Worm (Caenorhabditis elegans) whole organism, young adult: ENCODE measurements around the gene ndub-3.
A peak's percentile ranks its signal among the peaks of the same experiment; 100 is the strongest.

Experiments
- B0336.3 ChIP-seq: fragments of 200-800 bp; sonication (Bioruptor generic); IDR thresholded peaks from 2 replicates; pipeline ENCODE4 v1.3.6; 2022; ENCODE audit warnings: missing genetic modification characterization, missing compliant biosample characterization
- C17E4.6 ChIP-seq: fragments of 200-800 bp; sonication (Bioruptor generic); IDR thresholded peaks from 2 replicates; pipeline ENCODE4 v1.3.6; 2022; ENCODE audit warnings: missing genetic modification reagents, missing genetic modification characterization, missing compliant biosample characterization
- F10E7.11 ChIP-seq: sonication (generic microtip); optimal IDR thresholded peaks from 2 replicates; lab custom pipeline; 2017; ENCODE audit warnings: mild to moderate bottlenecking, missing genetic modification characterization, moderate library complexity, missing compliant biosample characterization
- F23B12.7 ChIP-seq: sonication (generic microtip); optimal IDR thresholded peaks from 2 replicates; lab custom pipeline; 2017; ENCODE audit warnings: missing genetic modification characterization, mild to moderate bottlenecking, missing compliant biosample characterization, antibody characterized with exemption, moderate library complexity; ENCODE audit not compliant: insufficient read depth
- F33H1.4 ChIP-seq: fragments of 200-800 bp; sonication (Bioruptor generic); IDR thresholded peaks from 2 replicates; pipeline ENCODE4 v1.3.6; 2022; ENCODE audit warnings: missing genetic modification reagents, missing genetic modification characterization, missing compliant biosample characterization
- F49E8.2 ChIP-seq: sonication (generic microtip); optimal IDR thresholded peaks from 3 replicates; lab custom pipeline; 2017; ENCODE audit warnings: missing genetic modification characterization, mild to moderate bottlenecking, missing compliant biosample characterization, antibody characterized with exemption, moderate library complexity; ENCODE audit not compliant: insufficient read depth
- F57C9.4 ChIP-seq: sonication (generic microtip); optimal IDR thresholded peaks from 2 replicates; lab custom pipeline; 2017; ENCODE audit warnings: mild to moderate bottlenecking, missing genetic modification characterization, missing compliant biosample characterization
- K12H6.12 ChIP-seq: fragments of 200-800 bp; sonication (Bioruptor generic); optimal IDR thresholded peaks from 2 replicates; lab custom pipeline; 2018; ENCODE audit warnings: mild to moderate bottlenecking, missing genetic modification characterization, missing compliant biosample characterization
- T26A5.8 ChIP-seq: sonication (generic microtip); optimal IDR thresholded peaks from 2 replicates; lab custom pipeline; 2016; ENCODE audit warnings: missing genetic modification characterization, missing compliant biosample characterization
- Y79H2A.3 ChIP-seq: fragments of 200-800 bp; sonication (Bioruptor generic); conservative IDR thresholded peaks from 2 replicates; pipeline ENCODE4 v1.3.6; 2022; ENCODE audit warnings: missing genetic modification reagents, missing genetic modification characterization, missing compliant biosample characterization
- ama-1 ChIP-seq, 3 experiments: fragments of 150-350 bp in 1 of 3; sonication (generic microtip) in 2 of 3; optimal IDR thresholded peaks; 2 replicates each; lab custom pipeline; 2014 to 2018; ENCODE audit warnings: missing biosample characterization in 2 of 3, missing genetic modification characterization in 2 of 3, missing genetic modification reagents in 2 of 3
- aptf-2 ChIP-seq: fragments of 200-800 bp; sonication (Bioruptor generic); conservative IDR thresholded peaks from 2 replicates; pipeline ENCODE4 v1.3.6; 2022; ENCODE audit warnings: missing genetic modification reagents, missing genetic modification characterization, missing compliant biosample characterization
- athp-1 ChIP-seq: sonication (generic microtip); optimal IDR thresholded peaks from 2 replicates; lab custom pipeline; 2017; ENCODE audit warnings: mild to moderate bottlenecking, missing genetic modification characterization, missing compliant biosample characterization
- attf-5 ChIP-seq: fragments of 200-800 bp; sonication (Bioruptor generic); optimal IDR thresholded peaks from 2 replicates; lab custom pipeline; 2018; ENCODE audit warnings: mild to moderate bottlenecking, missing genetic modification characterization, missing compliant biosample characterization
- bed-2 ChIP-seq: fragments of 200-800 bp; sonication (Bioruptor generic); IDR thresholded peaks from 2 replicates; pipeline ENCODE4 v1.3.6; 2022; ENCODE audit warnings: missing genetic modification reagents, missing genetic modification characterization, missing compliant biosample characterization
- cebp-1 ChIP-seq, 2 experiments: fragments of 200-800 bp in 1 of 2; sonication (Bioruptor generic) in 1 of 2; sonication (generic microtip) in 1 of 2; IDR thresholded peaks in 1 of 2; optimal IDR thresholded peaks in 1 of 2; 2 replicates each; pipeline versions ENCODE4 v1.3.6 to Lab custom; 2017 to 2022; ENCODE audit warnings: missing compliant biosample characterization in 2 of 2, missing genetic modification characterization in 2 of 2, mild to moderate bottlenecking in 1 of 2, missing genetic modification reagents in 1 of 2, moderate library complexity in 1 of 2
- ceh-40 ChIP-seq: fragments of 200-800 bp; sonication (Bioruptor generic); IDR thresholded peaks from 2 replicates; pipeline ENCODE4 v1.3.6; 2022; ENCODE audit warnings: missing genetic modification characterization, missing compliant biosample characterization
- dpl-1 ChIP-seq: fragments of 150-350 bp; optimal IDR thresholded peaks from 2 replicates; lab custom pipeline; 2014; ENCODE audit warnings: missing biosample characterization, missing genetic modification reagents, missing genetic modification characterization
- egrh-3 ChIP-seq: fragments of 200-800 bp; sonication (Bioruptor generic); IDR thresholded peaks from 2 replicates; pipeline ENCODE4 v1.3.6; 2022; ENCODE audit warnings: missing genetic modification reagents, missing genetic modification characterization, missing compliant biosample characterization
- ekl-4 ChIP-seq: fragments of 200-800 bp; sonication (Bioruptor generic); IDR thresholded peaks from 2 replicates; pipeline ENCODE4 v1.3.6; 2022; ENCODE audit warnings: missing genetic modification reagents, missing genetic modification characterization, missing compliant biosample characterization
- ets-4 ChIP-seq: fragments of 200-800 bp; sonication (Bioruptor generic); optimal IDR thresholded peaks from 2 replicates; lab custom pipeline; 2018; ENCODE audit warnings: mild to moderate bottlenecking, missing genetic modification characterization, missing compliant biosample characterization
- gei-17 ChIP-seq: fragments of 200-800 bp; sonication (Bioruptor generic); optimal IDR thresholded peaks from 2 replicates; lab custom pipeline; 2018; ENCODE audit warnings: mild to moderate bottlenecking, missing genetic modification characterization, missing compliant biosample characterization
- hsf-1 ChIP-seq: fragments of 200-800 bp; sonication (Bioruptor generic); IDR thresholded peaks from 2 replicates; pipeline ENCODE4 v1.3.6; 2022; ENCODE audit warnings: missing genetic modification reagents, missing genetic modification characterization, missing compliant biosample characterization
- lag-1 ChIP-seq: fragments of 200-800 bp; sonication (Bioruptor generic); IDR thresholded peaks from 2 replicates; pipeline ENCODE4 v1.3.6; 2022; ENCODE audit warnings: missing genetic modification reagents, missing genetic modification characterization, missing compliant biosample characterization
- let-526 ChIP-seq: fragments of 200-800 bp; sonication (Bioruptor generic); IDR thresholded peaks from 2 replicates; pipeline ENCODE4 v1.3.6; 2022; ENCODE audit warnings: missing genetic modification reagents, missing genetic modification characterization, missing compliant biosample characterization
- let-607 ChIP-seq, 2 experiments: fragments of 200-800 bp in 1 of 2; sonication (Bioruptor generic) in 1 of 2; sonication (generic microtip) in 1 of 2; optimal IDR thresholded peaks; 2 replicates each; lab custom pipeline; 2016 to 2018; ENCODE audit warnings: mild to moderate bottlenecking in 2 of 2, missing compliant biosample characterization in 2 of 2, missing genetic modification characterization in 2 of 2, moderate library complexity in 2 of 2, missing genotype in 1 of 2
- lin-26 ChIP-seq: fragments of 200-800 bp; sonication (Bioruptor generic); IDR thresholded peaks from 2 replicates; pipeline ENCODE4 v1.3.6; 2022; ENCODE audit warnings: missing genetic modification reagents, missing genetic modification characterization, missing compliant biosample characterization
- lin-40 ChIP-seq: sonication (generic microtip); optimal IDR thresholded peaks from 2 replicates; lab custom pipeline; 2016; ENCODE audit warnings: missing genetic modification characterization, mild to moderate bottlenecking, missing compliant biosample characterization, missing genotype, missing genetic modification reagents
- madf-10 ChIP-seq: sonication (generic microtip); optimal IDR thresholded peaks from 2 replicates; lab custom pipeline; 2016; ENCODE audit warnings: mild to moderate bottlenecking, missing genetic modification characterization, missing compliant biosample characterization
- nfya-1 ChIP-seq: sonication (generic microtip); optimal IDR thresholded peaks from 2 replicates; lab custom pipeline; 2017; ENCODE audit warnings: antibody characterized with exemption, missing compliant biosample characterization, missing genetic modification characterization, borderline replicate concordance; ENCODE audit not compliant: insufficient read depth
- nhr-120 ChIP-seq: fragments of 200-800 bp; sonication (Bioruptor generic); IDR thresholded peaks from 2 replicates; pipeline ENCODE4 v1.3.6; 2022; ENCODE audit warnings: missing genetic modification characterization, missing compliant biosample characterization
- nhr-80 ChIP-seq: sonication (generic microtip); optimal IDR thresholded peaks from 2 replicates; lab custom pipeline; 2016; ENCODE audit warnings: missing genetic modification characterization, missing compliant biosample characterization
- nhr-90 ChIP-seq: sonication (generic microtip); optimal IDR thresholded peaks from 2 replicates; lab custom pipeline; 2016; ENCODE audit warnings: missing genotype, mild to moderate bottlenecking, missing genetic modification characterization, missing compliant biosample characterization
- pha-4 ChIP-seq: fragments of 150-350 bp; sonication (generic microtip); optimal IDR thresholded peaks from 2 replicates; lab custom pipeline; 2014; ENCODE audit warnings: missing biosample characterization, missing genetic modification reagents, missing genetic modification characterization
- sdz-38 ChIP-seq: sonication (generic microtip); optimal IDR thresholded peaks from 2 replicates; lab custom pipeline; 2016; ENCODE audit warnings: missing genotype, missing genetic modification characterization, missing compliant biosample characterization
- somi-1 ChIP-seq: fragments of 200-800 bp; sonication (Bioruptor generic); optimal IDR thresholded peaks from 2 replicates; lab custom pipeline; 2018; ENCODE audit warnings: mild to moderate bottlenecking, missing genetic modification characterization, missing compliant biosample characterization
- tbp1 ChIP-seq: fragments of 200-800 bp; sonication (Bioruptor generic); optimal IDR thresholded peaks from 2 replicates; lab custom pipeline; 2018; ENCODE audit warnings: mild to moderate bottlenecking, missing genetic modification characterization, missing compliant biosample characterization
- tbx-9 ChIP-seq: sonication (generic microtip); optimal IDR thresholded peaks from 2 replicates; lab custom pipeline; 2016; ENCODE audit warnings: borderline replicate concordance, missing genetic modification characterization, inconsistent platforms, missing compliant biosample characterization
- unc-130 ChIP-seq: sonication (generic microtip); optimal IDR thresholded peaks from 2 replicates; lab custom pipeline; 2016; ENCODE audit warnings: missing genetic modification reagents, missing genetic modification characterization, missing compliant biosample characterization
- xnd-1 ChIP-seq: sonication (generic microtip); optimal IDR thresholded peaks from 2 replicates; lab custom pipeline; 2016; ENCODE audit warnings: missing genotype, missing genetic modification reagents, missing genetic modification characterization, missing compliant biosample characterization
- zim-3 ChIP-seq: sonication (generic microtip); optimal IDR thresholded peaks from 2 replicates; lab custom pipeline; 2017; ENCODE audit warnings: mild to moderate bottlenecking, missing genetic modification characterization, moderate library complexity, missing compliant biosample characterization
- ztf-18 ChIP-seq: sonication (generic microtip); optimal IDR thresholded peaks from 2 replicates; lab custom pipeline; 2016; ENCODE audit warnings: missing genotype, mild to moderate bottlenecking, missing genetic modification characterization, missing compliant biosample characterization
- ztf-22 ChIP-seq: fragments of 200-800 bp; sonication (Bioruptor generic); optimal IDR thresholded peaks from 2 replicates; lab custom pipeline; 2018; ENCODE audit warnings: mild to moderate bottlenecking, missing genetic modification characterization, moderate library complexity, missing compliant biosample characterization
- ztf-26 ChIP-seq: sonication (generic microtip); optimal IDR thresholded peaks from 2 replicates; lab custom pipeline; 2017; ENCODE audit warnings: missing genetic modification characterization, missing compliant biosample characterization
- ztf-28 ChIP-seq: fragments of 200-800 bp; sonication (Bioruptor generic); IDR thresholded peaks from 2 replicates; pipeline ENCODE4 v1.3.6; 2022; ENCODE audit warnings: missing genetic modification reagents, missing genetic modification characterization, missing compliant biosample characterization
- ztf-6 ChIP-seq: fragments of 200-800 bp; sonication (Bioruptor generic); IDR thresholded peaks from 2 replicates; pipeline ENCODE4 v1.3.6; 2022; ENCODE audit warnings: missing genetic modification reagents, missing genetic modification characterization, missing compliant biosample characterization

The ndub-3 gene

ce11 chrII:8969251-8970183 lies 4.8 kb upstream of the ndub-3 start, which contains the start of the genes szy-20 and C18E9.5 (continued):
- TF ChIP-seq dpl-1 (GFP tag; lab: Kevin White, UChicago): peak; percentile 82
- TF ChIP-seq F33H1.4 (GFP tag; lab: Robert Waterston, UW): peak; percentile 66
- TF ChIP-seq egrh-3 (GFP tag; lab: Robert Waterston, UW): no peak
- no peak for TF ChIP-seq F23B12.7 (tag; lab: Kevin White, UChicago)
- TF ChIP-seq ets-4 (GFP tag; lab: Kevin White, UChicago): no peak
- peak; percentile 47 for TF ChIP-seq K12H6.12
- TF ChIP-seq pha-4: no peak
- TF ChIP-seq C17E4.6 (GFP tag; lab: Robert Waterston, UW): no peak
- TF ChIP-seq ztf-22 (GFP tag; lab: Kevin White, UChicago): no peak
- no peak for TF ChIP-seq nhr-120 (GFP tag; lab: Robert Waterston, UW)
- no peak for TF ChIP-seq tbx-9 (tag; lab: Kevin White, UChicago)
- peak; percentile 93 for TF ChIP-seq ztf-18
- no peak for TF ChIP-seq sdz-38
- TF ChIP-seq tbp1: peak; percentile 10
- TF ChIP-seq F10E7.11 (tag; lab: Kevin White, UChicago): no peak
- TF ChIP-seq ztf-26: no peak
- no peak for TF ChIP-seq gei-17 (GFP tag; lab: Kevin White, UChicago)
- TF ChIP-seq bed-2 (GFP tag; lab: Robert Waterston, UW): no peak
- TF ChIP-seq athp-1 (tag; lab: Kevin White, UChicago): peak; percentile 41
- TF ChIP-seq let-607 (tag; optimal IDR thresholded peaks at IDR 0.05; lab: Kevin White, UChicago): peak in 1 of 2 experiments; percentile 23
- TF ChIP-seq Y79H2A.3 (GFP tag; lab: Robert Waterston, UW): no peak
- TF ChIP-seq hsf-1 (GFP tag; lab: Robert Waterston, UW): no peak
- TF ChIP-seq lag-1: no peak
- TF ChIP-seq xnd-1 (tag; lab: Kevin White, UChicago): peak; percentile 84
- no peak for TF ChIP-seq somi-1 (GFP tag; lab: Kevin White, UChicago)
- TF ChIP-seq nfya-1 (tag; lab: Kevin White, UChicago): no peak
- no peak for TF ChIP-seq ama-1 (optimal IDR thresholded peaks at IDR 0.05; lab: Kevin White, UChicago)
- no peak for TF ChIP-seq ama-1 (GFP tag; optimal IDR thresholded peaks at IDR 0.05; lab: Kevin White, UChicago)
- TF ChIP-seq ztf-28 (GFP tag; lab: Robert Waterston, UW): peak; percentile 33; the same call in 1 of the 2 replicates
- TF ChIP-seq let-526 (GFP tag; lab: Robert Waterston, UW): no peak
- no peak for TF ChIP-seq T26A5.8 (tag; lab: Kevin White, UChicago)
- TF ChIP-seq lin-40 (tag; lab: Kevin White, UChicago): peak; percentile 71
- peak; percentile 79 for TF ChIP-seq F49E8.2 (tag; lab: Kevin White, UChicago)
- no peak for TF ChIP-seq madf-10 (tag; lab: Kevin White, UChicago)
- no peak for TF ChIP-seq aptf-2 (GFP tag; lab: Robert Waterston, UW)
- peak; percentile 15 for TF ChIP-seq unc-130 (GFP tag; lab: Kevin White, UChicago)
- no peak for TF ChIP-seq ekl-4
- TF ChIP-seq nhr-90 (tag; lab: Kevin White, UChicago): no peak
- no peak for TF ChIP-seq F57C9.4 (tag; lab: Kevin White, UChicago)
- peak; percentile 72 for TF ChIP-seq nhr-80 (tag; lab: Kevin White, UChicago)
- no peak for TF ChIP-seq ceh-40
- TF ChIP-seq cebp-1 (GFP tag; IDR thresholded peaks at IDR 0.05; lab: Robert Waterston, UW): no peak
- peak; percentile 56 for TF ChIP-seq cebp-1 (tag; optimal IDR thresholded peaks at IDR 0.05; lab: Kevin White, UChicago)
- no peak for TF ChIP-seq zim-3 (tag; lab: Kevin White, UChicago)
- no peak for TF ChIP-seq lin-26 (GFP tag; lab: Robert Waterston, UW)
- TF ChIP-seq B0336.3 (GFP tag; lab: Robert Waterston, UW): 0 out of 2 replicates have a peak, but pooled peaks have one; percentile 38
- no peak for TF ChIP-seq ztf-6 (GFP tag; lab: Robert Waterston, UW)
- TF ChIP-seq attf-5: peak; percentile 67
